Fruit fly (Drosophila melanogaster): ENCODE measurements around the gene GluRIID.

DNA sequence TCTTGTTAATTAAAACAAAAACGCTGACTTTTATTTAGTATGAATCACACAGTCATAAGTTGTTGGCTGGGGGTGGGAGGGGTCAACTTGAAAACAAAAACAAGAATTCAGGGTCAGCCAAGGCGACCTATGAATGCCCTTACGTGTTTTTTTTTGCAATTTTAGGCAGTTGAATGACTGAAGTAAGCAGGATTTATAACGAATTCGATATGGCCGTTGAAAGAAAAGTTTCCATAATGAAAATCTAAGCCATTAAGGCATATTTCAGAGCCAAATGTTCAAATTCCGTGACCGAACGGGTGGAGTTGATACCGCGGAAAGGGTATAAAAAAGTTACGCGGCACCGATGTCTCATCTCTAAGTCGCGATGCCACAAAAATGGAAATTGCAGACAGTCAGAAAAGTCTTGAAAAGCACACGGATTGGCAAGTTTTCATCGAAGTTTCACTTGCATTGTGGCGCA is 18.2 kb downstream of the GluRIID start:
- peak; percentile 37 for TF ChIP-seq CG9705 (GFP tag; optimal IDR thresholded peaks at IDR 0.05)
- no peak for TF ChIP-seq lola (GFP tag; optimal IDR thresholded peaks at IDR 0.05)
- TF ChIP-seq GATAd (GFP tag; optimal IDR thresholded peaks at IDR 0.05): no peak
- TF ChIP-seq dl (GFP tag; optimal IDR thresholded peaks at IDR 0.05; ENCODE audit: insufficient read depth in 1 of 2, partially characterized antibody in 2 of 2): no peak
- TF ChIP-seq Sp1 (GFP tag; optimal IDR thresholded peaks at IDR 0.05): no peak
- peak; percentile 41 for TF ChIP-seq CG32264 (GFP tag; optimal IDR thresholded peaks at IDR 0.05)
- TF ChIP-seq Abd-B (GFP tag; optimal IDR thresholded peaks at IDR 0.05): no peak
- TF ChIP-seq foxo (GFP tag; optimal IDR thresholded peaks at IDR 0.05): no peak
- no peak for TF ChIP-seq Myc (optimal IDR thresholded peaks at IDR 0.05)
- peak; percentile 62 for TF ChIP-seq psq (GFP tag; optimal IDR thresholded peaks at IDR 0.05)

All from whole organism, wandering third instar larva.